Fruit fly (Drosophila melanogaster) whole organism, prepupa: ENCODE measurements around the gene CG12253.

Experiments
- CG10631 ChIP-seq: fragments of 200-800 bp; sonication (Bioruptor generic); optimal IDR thresholded peaks from 2 replicates; lab custom pipeline; 2016; ENCODE audit warnings: missing biosample characterization, missing genetic modification characterization
- CG11294 ChIP-seq: fragments of 200-800 bp; sonication (Bioruptor generic); IDR thresholded peaks from 2 replicates; pipeline ENCODE4 v1.3.6; 2022; ENCODE audit warnings: missing biosample characterization, missing genetic modification characterization
- CG11762 ChIP-seq: fragments of 200-800 bp; sonication (Bioruptor generic); optimal IDR thresholded peaks from 3 replicates; lab custom pipeline; 2016; ENCODE audit warnings: missing biosample characterization, missing genetic modification characterization; ENCODE audit not compliant: insufficient read depth
- CG15336 ChIP-seq: fragments of 200-800 bp; sonication (Bioruptor generic); IDR thresholded peaks from 2 replicates; pipeline ENCODE4 v1.3.6; 2022; ENCODE audit warnings: missing biosample characterization, missing genetic modification characterization
- CG1621 ChIP-seq: fragments of 200-800 bp; sonication (Bioruptor generic); optimal IDR thresholded peaks from 3 replicates; lab custom pipeline; 2018; ENCODE audit warnings: missing biosample characterization, mild to moderate bottlenecking, missing genetic modification characterization
- CG16779 ChIP-seq: fragments of 200-800 bp; sonication (Bioruptor generic); optimal IDR thresholded peaks from 3 replicates; lab custom pipeline; 2017; ENCODE audit warnings: missing biosample characterization, mild to moderate bottlenecking, missing genetic modification characterization
- CG3032 ChIP-seq: fragments of 200-800 bp; optimal IDR thresholded peaks from 2 replicates; lab custom pipeline; 2019; ENCODE audit warnings: missing biosample characterization, mild to moderate bottlenecking, missing genetic modification characterization, moderate library complexity
- CG31627 ChIP-seq: fragments of 200-800 bp; sonication (Bioruptor generic); optimal IDR thresholded peaks from 3 replicates; lab custom pipeline; 2016; ENCODE audit warnings: missing biosample characterization, missing genetic modification characterization
- CG32006 ChIP-seq: fragments of 200-800 bp; sonication (Bioruptor generic); optimal IDR thresholded peaks from 3 replicates; lab custom pipeline; 2017; ENCODE audit warnings: missing biosample characterization, mild to moderate bottlenecking, missing genetic modification characterization
- CG34406 ChIP-seq: fragments of 200-800 bp; sonication (Bioruptor generic); optimal IDR thresholded peaks from 3 replicates; lab custom pipeline; 2016; ENCODE audit warnings: missing biosample characterization, missing genetic modification characterization
- CG3919 ChIP-seq: fragments of 200-800 bp; sonication (Bioruptor generic); optimal IDR thresholded peaks from 3 replicates; lab custom pipeline; 2016; ENCODE audit warnings: missing biosample characterization, missing genetic modification characterization
- CG4318 ChIP-seq: fragments of 200-800 bp; sonication (Bioruptor generic); optimal IDR thresholded peaks from 3 replicates; lab custom pipeline; 2017; ENCODE audit warnings: missing biosample characterization, mild to moderate bottlenecking, missing genetic modification characterization
- CG6163 ChIP-seq: fragments of 200-800 bp; sonication (Bioruptor generic); IDR thresholded peaks from 3 replicates; pipeline ENCODE4 v1.3.6; 2022; ENCODE audit warnings: missing biosample characterization, missing genetic modification characterization
- CG6276 ChIP-seq: fragments of 200-800 bp; sonication (Bioruptor generic); optimal IDR thresholded peaks from 2 replicates; lab custom pipeline; 2017; ENCODE audit warnings: missing biosample characterization, mild to moderate bottlenecking, missing genetic modification characterization
- CG6792 ChIP-seq: fragments of 200-800 bp; sonication (Bioruptor generic); optimal IDR thresholded peaks from 3 replicates; lab custom pipeline; 2016; ENCODE audit warnings: missing biosample characterization, missing genetic modification characterization
- CG6808 ChIP-seq: fragments of 200-800 bp; sonication (Bioruptor generic); optimal IDR thresholded peaks from 3 replicates; lab custom pipeline; 2017; ENCODE audit warnings: missing biosample characterization, missing genetic modification characterization, mild to moderate bottlenecking, moderate library complexity, missing genetic modification reagents
- CG6854 ChIP-seq: fragments of 200-800 bp; sonication (Bioruptor generic); optimal IDR thresholded peaks from 2 replicates; lab custom pipeline; 2017; ENCODE audit warnings: missing biosample characterization, mild to moderate bottlenecking, missing genetic modification characterization
- CG7368 ChIP-seq: fragments of 200-800 bp; sonication (Bioruptor generic); optimal IDR thresholded peaks from 3 replicates; lab custom pipeline; 2016; ENCODE audit warnings: missing biosample characterization, missing genetic modification characterization
- CG8319 ChIP-seq: fragments of 200-800 bp; sonication (Bioruptor generic); optimal IDR thresholded peaks from 3 replicates; lab custom pipeline; 2016; ENCODE audit warnings: missing biosample characterization, missing genetic modification characterization
- CG8632 ChIP-seq: fragments of 200-800 bp; sonication (Bioruptor generic); optimal IDR thresholded peaks from 3 replicates; lab custom pipeline; 2016; ENCODE audit warnings: missing biosample characterization, missing genetic modification characterization
- CG9139 ChIP-seq: fragments of 200-800 bp; sonication (Bioruptor generic); optimal IDR thresholded peaks from 3 replicates; lab custom pipeline; 2017; ENCODE audit warnings: missing biosample characterization, mild to moderate bottlenecking, missing genetic modification characterization
- Eip75B ChIP-seq: fragments of 200-800 bp; sonication (Bioruptor generic); optimal IDR thresholded peaks from 3 replicates; lab custom pipeline; 2016; ENCODE audit warnings: missing biosample characterization, missing genetic modification characterization
- Eip78C ChIP-seq: fragments of 200-800 bp; sonication (Bioruptor generic); peaks from one replicate; lab custom pipeline; 2016; ENCODE audit warnings: missing biosample characterization, missing genetic modification characterization
- Eip93F ChIP-seq: fragments of 200-800 bp; sonication (Bioruptor generic); optimal IDR thresholded peaks from 2 replicates; lab custom pipeline; 2016; ENCODE audit warnings: missing biosample characterization, mild to moderate bottlenecking, missing genetic modification characterization
- Ets21C ChIP-seq: fragments of 200-800 bp; sonication (Bioruptor generic); optimal IDR thresholded peaks from 3 replicates; lab custom pipeline; 2016; ENCODE audit warnings: missing biosample characterization, missing genetic modification characterization
- Ets96B ChIP-seq: fragments of 200-800 bp; optimal IDR thresholded peaks from 2 replicates; lab custom pipeline; 2019; ENCODE audit warnings: missing biosample characterization, mild to moderate bottlenecking, missing genetic modification characterization, moderate library complexity
- Gug ChIP-seq: fragments of 200-800 bp; sonication (Bioruptor generic); IDR thresholded peaks from 2 replicates; pipeline ENCODE4 v1.3.6; 2022; ENCODE audit warnings: missing biosample characterization, missing genetic modification characterization
- Hr38 ChIP-seq: sonication (Bioruptor generic); optimal IDR thresholded peaks from 2 replicates; lab custom pipeline; 2016; ENCODE audit warnings: missing biosample characterization, missing genetic modification characterization
- Hr39 ChIP-seq: fragments of 200-800 bp; sonication (Bioruptor generic); optimal IDR thresholded peaks from 2 replicates; lab custom pipeline; 2016; ENCODE audit warnings: missing biosample characterization, missing genetic modification characterization
- Hr4 ChIP-seq: fragments of 200-800 bp; sonication (Bioruptor generic); optimal IDR thresholded peaks from 3 replicates; lab custom pipeline; 2016; ENCODE audit warnings: missing biosample characterization, missing genetic modification characterization
- Lpt ChIP-seq: fragments of 200-800 bp; sonication (Bioruptor generic); optimal IDR thresholded peaks from 3 replicates; lab custom pipeline; 2016; ENCODE audit warnings: missing biosample characterization, missing genetic modification characterization
- Met ChIP-seq: fragments of 200-800 bp; sonication (Bioruptor generic); optimal IDR thresholded peaks from 3 replicates; lab custom pipeline; 2016; ENCODE audit warnings: missing biosample characterization, missing genetic modification characterization
- Smox ChIP-seq: fragments of 200-800 bp; sonication (Bioruptor generic); optimal IDR thresholded peaks from 3 replicates; lab custom pipeline; 2016; ENCODE audit warnings: missing biosample characterization, missing genetic modification characterization
- Sox102F ChIP-seq: fragments of 200-800 bp; sonication (Bioruptor generic); optimal IDR thresholded peaks from 2 replicates; lab custom pipeline; 2016; ENCODE audit warnings: missing biosample characterization, mild to moderate bottlenecking, missing genetic modification characterization
- Sox14 ChIP-seq: fragments of 200-800 bp; sonication (Bioruptor generic); optimal IDR thresholded peaks from 3 replicates; lab custom pipeline; 2016; ENCODE audit warnings: missing biosample characterization, missing genetic modification characterization
- achi ChIP-seq: fragments of 200-800 bp; sonication (Bioruptor generic); optimal IDR thresholded peaks from 3 replicates; lab custom pipeline; 2016; ENCODE audit warnings: missing biosample characterization, missing genetic modification characterization
- acj6 ChIP-seq: fragments of 200-800 bp; sonication (Bioruptor generic); optimal IDR thresholded peaks from 3 replicates; lab custom pipeline; 2016; ENCODE audit warnings: missing biosample characterization, missing genetic modification characterization
- cyc ChIP-seq: fragments of 200-800 bp; sonication (Bioruptor generic); optimal IDR thresholded peaks from 3 replicates; lab custom pipeline; 2016; ENCODE audit warnings: missing biosample characterization, missing genetic modification characterization
- dac ChIP-seq: fragments of 200-800 bp; sonication (Bioruptor generic); optimal IDR thresholded peaks from 2 replicates; lab custom pipeline; 2017; ENCODE audit warnings: missing biosample characterization, mild to moderate bottlenecking, missing genetic modification characterization
- dsx ChIP-seq: fragments of 200-800 bp; optimal IDR thresholded peaks from 3 replicates; lab custom pipeline; 2019; ENCODE audit warnings: missing biosample characterization, mild to moderate bottlenecking, missing genetic modification characterization, moderate library complexity; ENCODE audit not compliant: poor library complexity, severe bottlenecking
- eg ChIP-seq: fragments of 200-800 bp; sonication (Bioruptor generic); IDR thresholded peaks from 3 replicates; pipeline ENCODE4 v1.3.6; 2022; ENCODE audit warnings: missing biosample characterization, missing genetic modification characterization
- esn ChIP-seq: fragments of 200-800 bp; sonication (Bioruptor generic); optimal IDR thresholded peaks from 2 replicates; lab custom pipeline; 2016; ENCODE audit warnings: missing biosample characterization, mild to moderate bottlenecking, missing genetic modification characterization, moderate library complexity
- fd59A ChIP-seq: fragments of 200-800 bp; sonication (Bioruptor generic); optimal IDR thresholded peaks from 2 replicates; lab custom pipeline; 2017; ENCODE audit warnings: missing biosample characterization, mild to moderate bottlenecking, missing genetic modification characterization, missing genetic modification reagents
- fd85E ChIP-seq: fragments of 200-800 bp; sonication (Bioruptor generic); optimal IDR thresholded peaks from 3 replicates; lab custom pipeline; 2016; ENCODE audit warnings: missing biosample characterization, missing genetic modification characterization
- lz ChIP-seq: fragments of 200-800 bp; sonication (Bioruptor generic); optimal IDR thresholded peaks from 3 replicates; lab custom pipeline; 2016; ENCODE audit warnings: missing biosample characterization, missing genetic modification characterization
- pdm3 ChIP-seq: fragments of 200-800 bp; sonication (Bioruptor generic); optimal IDR thresholded peaks from 3 replicates; lab custom pipeline; 2016; ENCODE audit warnings: missing biosample characterization, missing genetic modification characterization
- salr ChIP-seq, 2 experiments: fragments of 200-800 bp; sonication (Bioruptor generic); optimal IDR thresholded peaks; 3 replicates each; lab custom pipeline; 2016 to 2018; ENCODE audit warnings: missing biosample characterization in 2 of 2, missing genetic modification characterization in 2 of 2, mild to moderate bottlenecking in 1 of 2
- spab ChIP-seq: fragments of 200-800 bp; sonication (Bioruptor generic); optimal IDR thresholded peaks from 2 replicates; lab custom pipeline; 2017; ENCODE audit warnings: missing biosample characterization, mild to moderate bottlenecking, missing genetic modification characterization, missing genetic modification reagents
- ss ChIP-seq, 2 experiments: fragments of 200-800 bp; sonication (Bioruptor generic); optimal IDR thresholded peaks; 2 replicates in 1 of 2; 3 replicates in 1 of 2; lab custom pipeline; 2017 to 2018; ENCODE audit warnings: mild to moderate bottlenecking in 2 of 2, missing biosample characterization in 2 of 2, missing genetic modification characterization in 2 of 2, moderate library complexity in 1 of 2
- svp ChIP-seq: fragments of 200-800 bp; sonication (Bioruptor generic); peaks from one replicate; lab custom pipeline; 2016; ENCODE audit warnings: missing biosample characterization, missing genetic modification characterization
- topi ChIP-seq: fragments of 200-800 bp; sonication (Bioruptor generic); optimal IDR thresholded peaks from 3 replicates; lab custom pipeline; 2016; ENCODE audit warnings: missing biosample characterization, missing genetic modification characterization
- vri ChIP-seq: fragments of 200-800 bp; sonication (Bioruptor generic); optimal IDR thresholded peaks from 3 replicates; lab custom pipeline; 2016; ENCODE audit warnings: missing biosample characterization, mild to moderate bottlenecking, missing genetic modification characterization

Gene CG12253

DNA sequence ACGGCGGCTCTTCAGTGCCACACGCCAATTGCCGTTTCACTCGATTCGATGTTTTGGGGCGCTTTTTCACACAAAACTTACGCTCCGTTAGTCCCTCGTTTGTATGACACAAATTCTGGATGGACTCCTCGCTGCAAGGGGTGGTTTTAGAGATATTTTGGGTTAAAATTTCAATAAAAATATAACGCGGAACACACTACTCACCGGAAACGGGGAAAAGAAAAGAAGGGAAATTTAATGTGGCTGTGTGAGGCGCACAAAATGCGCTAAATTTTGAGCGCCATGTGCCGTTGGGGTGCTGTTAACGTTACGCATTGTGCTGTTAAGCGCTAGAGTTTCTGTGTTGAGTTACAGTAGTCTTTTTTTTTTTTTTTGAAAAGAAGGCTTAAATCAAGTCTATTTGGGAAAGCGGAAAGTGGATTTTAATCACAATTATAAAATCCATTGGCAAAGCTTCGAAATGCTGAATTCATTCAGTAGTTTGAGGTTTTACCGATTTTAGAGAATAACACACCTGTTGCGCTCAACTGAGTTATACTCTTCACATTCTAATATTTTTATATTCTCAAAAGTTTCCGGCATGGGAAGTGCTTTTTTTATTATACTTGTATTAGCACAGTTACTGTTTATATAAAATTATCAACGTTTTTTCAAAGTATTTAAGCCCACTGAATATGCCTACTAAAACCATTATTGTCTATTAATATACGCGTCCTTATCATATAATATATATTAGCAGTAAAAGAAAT lies 16.5 kb downstream of the CG12253 start, which contains the start of gene RpL9:
TSS of gene RpL9 (minus strand) at position 265 of the 749 bp plus-strand sequence.
- TF ChIP-seq CG11762 (peak; percentile 29), svp (GFP tag; lab: Kevin White, UChicago) (no peak), CG3919 (GFP tag; lab: Kevin White, UChicago) (no peak), acj6 (peak; percentile 59), Eip93F (no peak), eg (GFP tag; lab: Robert Waterston, UW) (no peak), CG6276 (GFP tag; lab: Kevin White, UChicago) (no peak), vri (no peak), CG3032 (tag; lab: Kevin White, UChicago) (peak; percentile 35), CG6792 (peak; percentile 54), CG1621 (tag; lab: Kevin White, UChicago) (no peak), CG4318 (GFP tag; lab: Kevin White, UChicago) (no peak), Eip75B (GFP tag; lab: Kevin White, UChicago) (no peak), dsx (GFP tag; lab: Kevin White, UChicago) (no peak), cyc (GFP tag; lab: Kevin White, UChicago) (peak; percentile 44), spab (GFP tag; lab: Kevin White, UChicago) (no peak), esn (GFP tag; lab: Kevin White, UChicago) (peak; percentile 72), achi (GFP tag; lab: Kevin White, UChicago) (no peak), Met (peak; percentile 77), dac (GFP tag; lab: Kevin White, UChicago) (no peak), fd85E (GFP tag; lab: Kevin White, UChicago) (peak; percentile 17), Hr39 (GFP tag; lab: Kevin White, UChicago) (no peak), Hr4 (no peak), pdm3 (GFP tag; lab: Kevin White, UChicago) (no peak), CG8319 (GFP tag; lab: Kevin White, UChicago) (peak; percentile 44), CG9139 (GFP tag; lab: Kevin White, UChicago) (no peak), Lpt (GFP tag; lab: Kevin White, UChicago) (no peak), CG10631 (GFP tag; lab: Kevin White, UChicago) (no peak), Sox102F (GFP tag; lab: Kevin White, UChicago) (peak; percentile 75), CG32006 (no peak), Smox (GFP tag; lab: Kevin White, UChicago) (no peak), CG7368 (GFP tag; lab: Kevin White, UChicago) (peak; percentile 63), Eip78C (peak; percentile 92), Ets96B (no peak), Ets21C (GFP tag; lab: Kevin White, UChicago) (no peak), salr (GFP tag; optimal IDR thresholded peaks at IDR 0.05; lab: Kevin White, UChicago) (no peak), CG31627 (GFP tag; lab: Kevin White, UChicago) (peak; percentile 34), CG11294 (GFP tag; lab: Robert Waterston, UW) (no peak), CG15336 (no peak), lz (GFP tag; lab: Kevin White, UChicago) (peak; percentile 71), Sox14 (no peak), CG16779 (tag; lab: Kevin White, UChicago) (no peak), Hr38 (GFP tag; lab: Kevin White, UChicago) (no peak), CG6854 (GFP tag; lab: Kevin White, UChicago) (peak; percentile 95), fd59A (GFP tag; lab: Kevin White, UChicago) (peak; percentile 39), Gug (GFP tag; lab: Robert Waterston, UW) (no peak), CG34406 (GFP tag; lab: Kevin White, UChicago) (no peak), CG6808 (GFP tag; lab: Kevin White, UChicago) (no peak), ss (GFP tag; optimal IDR thresholded peaks at IDR 0.05; lab: Kevin White, UChicago) (no peak), CG6163 (GFP tag; lab: Robert Waterston, UW) (no peak; the same call in 2 of the 3 replicates), topi (GFP tag; lab: Kevin White, UChicago) (peak; percentile 71), CG8632 (GFP tag; lab: Kevin White, UChicago) (peak; percentile 71)
